Fruit fly (Drosophila melanogaster) whole organism, embryonic: ENCODE measurements around the gene CG45207.

Source experiments
- Antp ChIP-seq: fragments of 200-800 bp; sonication (Bioruptor generic); optimal IDR thresholded peaks from 3 replicates; lab custom pipeline; 2016; ENCODE audit warnings: missing biosample characterization, missing genetic modification characterization
- BEAF-32 ChIP-seq: fragments of 200-800 bp; sonication (Bioruptor generic); optimal IDR thresholded peaks from 3 replicates; lab custom pipeline; 2017; ENCODE audit warnings: missing biosample characterization, missing genetic modification characterization, mild to moderate bottlenecking, moderate library complexity, missing genetic modification reagents
- Blimp-1 ChIP-seq: fragments of 200-800 bp; sonication (Bioruptor generic); optimal IDR thresholded peaks from 3 replicates; lab custom pipeline; 2018; ENCODE audit warnings: missing biosample characterization, missing genetic modification characterization, mild to moderate bottlenecking, moderate library complexity, missing genetic modification reagents
- CG10321 ChIP-seq: fragments of 200-800 bp; sonication (Bioruptor generic); IDR thresholded peaks from 2 replicates; pipeline ENCODE4 v1.3.6; 2022; ENCODE audit warnings: missing biosample characterization, missing genetic modification characterization
- CG11093 ChIP-seq: fragments of 200-800 bp; sonication (Bioruptor generic); IDR thresholded peaks from 3 replicates; pipeline ENCODE4 v1.3.6; 2022; ENCODE audit warnings: missing biosample characterization, missing genetic modification characterization
- CG13287 ChIP-seq: fragments of 200-800 bp; sonication (Bioruptor generic); IDR thresholded peaks from 2 replicates; pipeline ENCODE4 v1.3.6; 2022; ENCODE audit warnings: missing biosample characterization, missing genetic modification characterization; ENCODE audit not compliant: partially characterized antibody
- CG14014 ChIP-seq: fragments of 200-800 bp; sonication (Bioruptor generic); IDR thresholded peaks from 2 replicates; pipeline ENCODE4 v1.3.6; 2022; ENCODE audit warnings: missing biosample characterization, missing genetic modification characterization
- CG15514 ChIP-seq: fragments of 200-800 bp; sonication (Bioruptor generic); optimal IDR thresholded peaks from 3 replicates; lab custom pipeline; 2017; ENCODE audit warnings: missing biosample characterization, missing genetic modification characterization, mild to moderate bottlenecking, moderate library complexity, missing genetic modification reagents
- CG1602 ChIP-seq: fragments of 200-800 bp; sonication (Bioruptor generic); optimal IDR thresholded peaks from 3 replicates; lab custom pipeline; 2016; ENCODE audit warnings: missing biosample characterization, missing genetic modification characterization
- CG1603 ChIP-seq: fragments of 200-800 bp; sonication (Bioruptor generic); optimal IDR thresholded peaks from 2 replicates; lab custom pipeline; 2019; ENCODE audit warnings: missing biosample characterization, mild to moderate bottlenecking, missing genetic modification characterization, moderate library complexity
- CG17829 ChIP-seq: fragments of 200-800 bp; optimal IDR thresholded peaks from 2 replicates; lab custom pipeline; 2019; ENCODE audit warnings: missing biosample characterization, mild to moderate bottlenecking, missing genetic modification characterization, moderate library complexity
- CG17912 ChIP-seq: fragments of 200-800 bp; sonication (Bioruptor generic); optimal IDR thresholded peaks from 2 replicates; lab custom pipeline; 2018; ENCODE audit warnings: missing biosample characterization, mild to moderate bottlenecking, missing genetic modification characterization
- CG18599 ChIP-seq: fragments of 200-800 bp; sonication (Bioruptor generic); optimal IDR thresholded peaks from 3 replicates; lab custom pipeline; 2017; ENCODE audit warnings: missing biosample characterization, missing genetic modification characterization, mild to moderate bottlenecking, moderate library complexity, missing genetic modification reagents
- CG18764 ChIP-seq: fragments of 200-800 bp; sonication (Bioruptor generic); optimal IDR thresholded peaks from 3 replicates; lab custom pipeline; 2016; ENCODE audit warnings: missing biosample characterization, missing genetic modification characterization
- CG3281 ChIP-seq: fragments of 200-800 bp; sonication (Bioruptor generic); optimal IDR thresholded peaks from 3 replicates; lab custom pipeline; 2017; ENCODE audit warnings: missing biosample characterization, mild to moderate bottlenecking, missing genetic modification characterization
- CG4617 ChIP-seq: fragments of 200-800 bp; sonication (Bioruptor generic); optimal IDR thresholded peaks from 3 replicates; lab custom pipeline; 2016; ENCODE audit warnings: missing biosample characterization, missing genetic modification characterization, borderline replicate concordance
- CG8478 ChIP-seq: fragments of >200 bp; optimal IDR thresholded peaks from 2 replicates; lab custom pipeline; 2018
- CHES-1-like ChIP-seq: fragments of 200-800 bp; sonication (Bioruptor generic); optimal IDR thresholded peaks from 2 replicates; lab custom pipeline; 2016; ENCODE audit warnings: missing biosample characterization, missing genetic modification characterization
- CkIIα-i1 ChIP-seq: fragments of 200-800 bp; sonication (Bioruptor generic); IDR thresholded peaks from 2 replicates; pipeline ENCODE4 v1.3.6; 2022; ENCODE audit warnings: missing biosample characterization, missing genetic modification characterization
- Dp ChIP-seq: fragments of 200-800 bp; sonication (Bioruptor generic); optimal IDR thresholded peaks from 2 replicates; lab custom pipeline; 2018; ENCODE audit warnings: missing biosample characterization, mild to moderate bottlenecking, missing genetic modification characterization, moderate library complexity
- E2f2 ChIP-seq: fragments of 200-800 bp; sonication (Bioruptor generic); IDR thresholded peaks from 2 replicates; pipeline ENCODE4 v1.3.6; 2022; ENCODE audit warnings: missing biosample characterization, missing genetic modification characterization
- Ets97D ChIP-seq: fragments of 200-800 bp; sonication (Bioruptor generic); optimal IDR thresholded peaks from 3 replicates; lab custom pipeline; 2016; ENCODE audit warnings: missing biosample characterization, missing genetic modification characterization
- Fer2 ChIP-seq: fragments of 200-800 bp; sonication (Bioruptor generic); optimal IDR thresholded peaks from 2 replicates; lab custom pipeline; 2018; ENCODE audit warnings: missing biosample characterization, mild to moderate bottlenecking, missing genetic modification characterization, moderate library complexity
- Fer3 ChIP-seq: fragments of 200-800 bp; sonication (Bioruptor generic); optimal IDR thresholded peaks from 2 replicates; lab custom pipeline; 2018; ENCODE audit warnings: missing biosample characterization, mild to moderate bottlenecking, missing genetic modification characterization, moderate library complexity
- Hsf ChIP-seq: fragments of 200-800 bp; sonication (Bioruptor generic); optimal IDR thresholded peaks from 3 replicates; lab custom pipeline; 2016; ENCODE audit warnings: missing biosample characterization, missing genetic modification characterization
- Lim3 ChIP-seq: fragments of 200-800 bp; sonication (Bioruptor generic); IDR thresholded peaks from 2 replicates; pipeline ENCODE4 v1.3.6; 2022; ENCODE audit warnings: missing biosample characterization, missing genetic modification characterization
- MBD-R2 ChIP-seq: fragments of 200-800 bp; sonication (Bioruptor generic); IDR thresholded peaks from 2 replicates; pipeline ENCODE4 v1.3.6; 2022; ENCODE audit warnings: missing biosample characterization, missing genetic modification characterization
- MESR4 ChIP-seq: fragments of 200-800 bp; sonication (Bioruptor generic); optimal IDR thresholded peaks from 2 replicates; lab custom pipeline; 2018; ENCODE audit warnings: missing biosample characterization, mild to moderate bottlenecking, missing genetic modification characterization, moderate library complexity
- Med ChIP-seq: fragments of 200-800 bp; sonication (Bioruptor generic); peaks from one replicate; lab custom pipeline; 2016; ENCODE audit warnings: missing biosample characterization, missing genetic modification characterization, mild to moderate bottlenecking, inconsistent platforms, moderate library complexity
- Meics ChIP-seq: fragments of 200-800 bp; sonication (Bioruptor generic); optimal IDR thresholded peaks from 2 replicates; lab custom pipeline; 2017; ENCODE audit warnings: missing biosample characterization, mild to moderate bottlenecking, missing genetic modification characterization
- Oli ChIP-seq: fragments of 200-800 bp; sonication (Bioruptor generic); optimal IDR thresholded peaks from 2 replicates; lab custom pipeline; 2018; ENCODE audit warnings: missing biosample characterization, mild to moderate bottlenecking, missing genetic modification characterization, moderate library complexity
- Rfx ChIP-seq: fragments of 200-800 bp; sonication (Bioruptor generic); IDR thresholded peaks from 2 replicates; pipeline ENCODE4 v1.3.6; 2022; ENCODE audit warnings: missing biosample characterization, missing genetic modification characterization
- Scr ChIP-seq: fragments of 200-800 bp; sonication (Bioruptor generic); IDR thresholded peaks from 2 replicates; pipeline ENCODE4 v1.3.6; 2022; ENCODE audit warnings: missing biosample characterization, missing genetic modification characterization; ENCODE audit not compliant: partially characterized antibody
- Sox100B ChIP-seq: fragments of 200-800 bp; sonication (Bioruptor generic); optimal IDR thresholded peaks from 3 replicates; lab custom pipeline; 2018; ENCODE audit warnings: missing biosample characterization, mild to moderate bottlenecking, missing genetic modification characterization
- Xbp1 ChIP-seq: fragments of 200-800 bp; sonication (Bioruptor generic); optimal IDR thresholded peaks from 3 replicates; lab custom pipeline; 2016; ENCODE audit warnings: missing biosample characterization, mild to moderate bottlenecking, missing genetic modification characterization
- YL-1 ChIP-seq: fragments of 200-800 bp; sonication (Bioruptor generic); optimal IDR thresholded peaks from 3 replicates; lab custom pipeline; 2017; ENCODE audit warnings: missing biosample characterization, mild to moderate bottlenecking, missing genetic modification characterization
- amos ChIP-seq: fragments of 200-800 bp; sonication (Bioruptor generic); IDR thresholded peaks from 2 replicates; pipeline ENCODE4 v1.3.6; 2022; ENCODE audit warnings: missing biosample characterization, missing genetic modification characterization; ENCODE audit not compliant: partially characterized antibody
- bab2 ChIP-seq: fragments of 200-800 bp; sonication (Bioruptor generic); optimal IDR thresholded peaks from 2 replicates; lab custom pipeline; 2016; ENCODE audit warnings: missing biosample characterization, missing genetic modification characterization
- crp ChIP-seq, 2 experiments: fragments of 200-800 bp; sonication (Bioruptor generic); optimal IDR thresholded peaks; 2 replicates in 1 of 2; 3 replicates in 1 of 2; lab custom pipeline; 2017; ENCODE audit warnings: missing biosample characterization in 2 of 2, missing genetic modification characterization in 2 of 2, mild to moderate bottlenecking in 1 of 2, moderate library complexity in 1 of 2
- dysf ChIP-seq: fragments of 200-800 bp; sonication (Bioruptor generic); IDR thresholded peaks from 3 replicates; pipeline ENCODE4 v1.3.6; 2022; ENCODE audit warnings: missing biosample characterization, missing genetic modification characterization
- exex ChIP-seq: fragments of 200-800 bp; sonication (Bioruptor generic); optimal IDR thresholded peaks from 4 replicates; lab custom pipeline; 2018; ENCODE audit warnings: missing biosample characterization, mild to moderate bottlenecking, missing genetic modification characterization, moderate library complexity
- gcm ChIP-seq: fragments of 200-800 bp; sonication (Bioruptor generic); optimal IDR thresholded peaks from 2 replicates; lab custom pipeline; 2019; ENCODE audit warnings: missing biosample characterization, mild to moderate bottlenecking, missing genetic modification characterization, moderate library complexity
- gro ChIP-seq: fragments of 200-800 bp; sonication (Bioruptor generic); optimal IDR thresholded peaks from 2 replicates; lab custom pipeline; 2016; ENCODE audit warnings: missing biosample characterization, missing genetic modification characterization
- prd ChIP-seq, 3 experiments: fragments of >200 bp in 2 of 3; fragments of 200-800 bp in 1 of 3; sonication (Bioruptor generic) in 1 of 3; optimal IDR thresholded peaks in 2 of 3; IDR thresholded peaks in 1 of 3; 2 replicates in 2 of 3; 3 replicates in 1 of 3; pipeline versions ENCODE4 v1.3.6 to Lab custom; 2017 to 2022; ENCODE audit warnings: missing biosample characterization in 1 of 3, missing genetic modification characterization in 1 of 3
- pzg ChIP-seq: fragments of 200-800 bp; sonication (Bioruptor generic); optimal IDR thresholded peaks from 3 replicates; lab custom pipeline; 2018; ENCODE audit warnings: missing biosample characterization, mild to moderate bottlenecking, missing genetic modification characterization, moderate library complexity
- scrt ChIP-seq: fragments of 200-800 bp; sonication (Bioruptor generic); optimal IDR thresholded peaks from 2 replicates; lab custom pipeline; 2018; ENCODE audit warnings: missing biosample characterization, mild to moderate bottlenecking, missing genetic modification characterization, moderate library complexity
- sens ChIP-seq: fragments of 200-800 bp; sonication (Bioruptor generic); peaks from one replicate; lab custom pipeline; 2016; ENCODE audit warnings: missing biosample characterization, missing genetic modification characterization
- sna ChIP-seq: fragments of 200-800 bp; sonication (Bioruptor generic); IDR thresholded peaks from 2 replicates; pipeline ENCODE4 v1.3.6; 2022; ENCODE audit warnings: missing biosample characterization, missing genetic modification characterization; ENCODE audit not compliant: partially characterized antibody
- stwl ChIP-seq: fragments of 200-800 bp; sonication (Bioruptor generic); optimal IDR thresholded peaks from 3 replicates; lab custom pipeline; 2018; ENCODE audit warnings: missing biosample characterization, mild to moderate bottlenecking, missing genetic modification characterization, moderate library complexity
- trem ChIP-seq: fragments of 200-800 bp; optimal IDR thresholded peaks from 3 replicates; lab custom pipeline; 2019; ENCODE audit warnings: missing biosample characterization, mild to moderate bottlenecking, missing genetic modification characterization, moderate library complexity

The CG45207 gene

dm6 chr3R:15786538-15786937 is 11.4 kb upstream of the CG45207 start, which contains the start of gene CG9590:
Gene CG9590 (plus strand): TSS chr3R:15786703.
- TF ChIP-seq Fer2 (tag; lab: Kevin White, UChicago), result no peak
- peak; percentile 96 for TF ChIP-seq E2f2 (GFP tag; lab: Robert Waterston, UW)
- 0 out of 2 replicates have a peak, but pooled peaks have one; percentile 46 for TF ChIP-seq sna
- no peak for TF ChIP-seq Sox100B (GFP tag; lab: Kevin White, UChicago)
- TF ChIP-seq YL-1 (GFP tag; lab: Kevin White, UChicago), result peak; percentile 54
- TF ChIP-seq gcm (GFP tag; lab: Kevin White, UChicago), result no peak
- no peak for TF ChIP-seq CG10321
- peak; percentile 18 for TF ChIP-seq CG1603 (tag; lab: Kevin White, UChicago)
- no peak for TF ChIP-seq Ets97D (GFP tag; lab: Kevin White, UChicago)
- peak; percentile 1 for TF ChIP-seq CG15514
- TF ChIP-seq scrt, result no peak
- TF ChIP-seq pzg (GFP tag; lab: Kevin White, UChicago), result peak; percentile 43
- TF ChIP-seq Meics (GFP tag; lab: Kevin White, UChicago), result no peak
- no peak for TF ChIP-seq CkIIα-i1
- TF ChIP-seq Med (GFP tag; lab: Kevin White, UChicago), result no peak
- peak; percentile 9; the same call in 1 of the 2 replicates for TF ChIP-seq amos
- TF ChIP-seq Xbp1 (GFP tag; lab: Kevin White, UChicago), result peak; percentile 38
- no peak for TF ChIP-seq CG8478 (lab: Kevin White, UChicago)
- no peak for TF ChIP-seq Scr (GFP tag; lab: Robert Waterston, UW)
- peak; percentile 99 for TF ChIP-seq trem
- TF ChIP-seq stwl (tag; lab: Kevin White, UChicago), result peak; percentile 43
- peak; percentile 34; the same call in 1 of the 2 replicates for TF ChIP-seq CG13287 (GFP tag; lab: Robert Waterston, UW)
- no peak for TF ChIP-seq Blimp-1
- no peak for TF ChIP-seq CG1602 (GFP tag; lab: Kevin White, UChicago)
- no peak for TF ChIP-seq CG17829
- peak; percentile 61 to 92 for TF ChIP-seq crp (GFP tag; optimal IDR thresholded peaks at IDR 0.05; lab: Kevin White, UChicago)
- TF ChIP-seq CHES-1-like (GFP tag; lab: Kevin White, UChicago), result no peak
- peak; percentile 19 for TF ChIP-seq CG4617 (GFP tag; lab: Kevin White, UChicago)
- TF ChIP-seq CG18764 (GFP tag; lab: Kevin White, UChicago), result no peak
- no peak for TF ChIP-seq CG3281 (GFP tag; lab: Kevin White, UChicago)
- peak; percentile 8 for TF ChIP-seq BEAF-32 (GFP tag; lab: Kevin White, UChicago)
- TF ChIP-seq Antp, result no peak
- TF ChIP-seq MBD-R2 (GFP tag; lab: Robert Waterston, UW), result peak; percentile 87
- no peak for TF ChIP-seq CG17912 (GFP tag; lab: Kevin White, UChicago)
- TF ChIP-seq MESR4 (GFP tag; lab: Kevin White, UChicago), result peak; percentile 57
- TF ChIP-seq Lim3 (GFP tag; lab: Robert Waterston, UW), result no peak
- peak; percentile 89 for TF ChIP-seq Dp
- TF ChIP-seq, all 482 proteins: peak for 17

dm6 chr3R:15784298-15784697 is 9.2 kb upstream of the CG45207 start:
- TF ChIP-seq dysf (GFP tag; lab: Robert Waterston, UW) (0 out of 3 replicates have a peak, but pooled peaks have one; percentile 19), Hsf (GFP tag; lab: Kevin White, UChicago) (peak; percentile 20), Rfx (GFP tag; lab: Robert Waterston, UW) (0 out of 2 replicates have a peak, but pooled peaks have one; percentile 31), CG18599 (GFP tag; lab: Kevin White, UChicago) (peak; percentile 45), CG11093 (GFP tag; lab: Robert Waterston, UW) (no peak), Fer3 (peak; percentile 1), gro (no peak), bab2 (GFP tag; lab: Kevin White, UChicago) (peak; percentile 0), exex (tag; lab: Kevin White, UChicago) (no peak), Oli (tag; lab: Kevin White, UChicago) (peak; percentile 9), sens (peak; percentile 56), CG14014 (GFP tag; lab: Robert Waterston, UW) (0 out of 2 replicates have a peak, but pooled peaks have one; percentile 11), prd (optimal IDR thresholded peaks at IDR 0.05; lab: Kevin White, UChicago) (no peak), prd (GFP tag; IDR thresholded peaks at IDR 0.05; lab: Robert Waterston, UW) (0 out of 3 replicates have a peak, but pooled peaks have one; percentile 26), Meics (GFP tag; lab: Kevin White, UChicago) (peak; percentile 26)
